Worm (Caenorhabditis elegans): ENCODE measurements around the gene fbxc-58.
A peak's percentile ranks its signal among the peaks of the same experiment; 100 is the strongest.

Gene fbxc-58

DNA sequence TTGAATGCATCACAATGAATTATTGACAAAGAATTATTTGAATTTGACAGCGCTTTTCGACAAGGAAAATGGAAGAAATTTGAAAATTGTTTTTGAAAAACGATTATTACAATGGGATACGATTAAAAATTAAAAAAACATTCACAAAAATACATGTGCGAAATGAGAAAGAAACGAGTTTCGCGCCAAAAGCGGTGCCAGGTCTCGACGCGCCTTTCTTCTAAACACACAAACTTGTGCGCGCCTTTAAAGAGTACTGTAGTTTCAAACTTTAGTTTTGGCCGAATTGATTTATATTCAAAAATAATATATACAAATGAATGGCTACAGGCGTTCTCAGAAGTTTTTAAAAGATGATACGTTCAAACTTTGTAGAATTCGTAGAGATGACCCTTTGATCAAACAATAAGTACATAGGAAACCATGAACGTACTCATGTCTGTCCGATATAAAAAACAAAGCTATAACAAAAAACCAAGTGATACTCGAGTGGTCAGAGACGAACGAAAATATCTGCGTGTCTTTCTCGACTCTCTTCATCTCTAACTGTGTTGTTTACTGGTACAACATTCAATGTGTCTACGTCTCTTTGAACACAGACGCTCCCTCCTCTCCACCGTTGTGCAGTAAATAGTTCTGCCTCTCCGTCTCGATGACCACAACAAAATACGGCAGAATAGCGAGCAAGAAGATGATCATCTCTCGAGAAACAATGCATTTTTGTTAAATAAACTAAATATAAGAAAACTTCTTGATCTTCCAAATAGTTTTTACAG is 3.3 kb upstream of the fbxc-58 start (continued):
- TF ChIP-seq B0019.2 (GFP tag; conservative IDR thresholded peaks at IDR 0.05), result peak; percentile 20; the same call in 1 of the 2 replicates
- TF ChIP-seq atf-7 (tag; optimal IDR thresholded peaks at IDR 0.05), result no peak
- TF ChIP-seq madf-3 (GFP tag; IDR thresholded peaks at IDR 0.05), result no peak
- no peak for TF ChIP-seq ceh-40 (GFP tag; IDR thresholded peaks at IDR 0.05)
- peak; percentile 10 for TF ChIP-seq snpc-4 (GFP tag; optimal IDR thresholded peaks at IDR 0.05)
- TF ChIP-seq snpc-4 (tag; optimal IDR thresholded peaks at IDR 0.05), result peak in 2 of 4 experiments; percentile 9 to 48
- no peak for TF ChIP-seq die-1 (tag; optimal IDR thresholded peaks at IDR 0.05)
- TF ChIP-seq K11D2.4 (GFP tag; IDR thresholded peaks at IDR 0.05), result no peak
- peak; percentile 70 for TF ChIP-seq snpc-3.4 (tag; optimal IDR thresholded peaks at IDR 0.05)
- no peak for TF ChIP-seq rpc-1 (optimal IDR thresholded peaks at IDR 0.05)
- TF ChIP-seq rpc-1 (tag; optimal IDR thresholded peaks at IDR 0.05), result no peak
- no peak for TF ChIP-seq bed-2 (GFP tag; IDR thresholded peaks at IDR 0.05)
- peak; percentile 76 for TF ChIP-seq dpl-1 (GFP tag; optimal IDR thresholded peaks at IDR 0.05)
- TF ChIP-seq bed-1 (GFP tag; IDR thresholded peaks at IDR 0.05), result no peak
- no peak for TF ChIP-seq rec-8 (tag; optimal IDR thresholded peaks at IDR 0.05)
- no peak for TF ChIP-seq pbrm-1 (GFP tag; IDR thresholded peaks at IDR 0.05)
- peak; percentile 13 for TF ChIP-seq tbp1 (GFP tag; optimal IDR thresholded peaks at IDR 0.05)
- no peak for TF ChIP-seq sdz-38 (tag; optimal IDR thresholded peaks at IDR 0.05)
- no peak for TF ChIP-seq zim-3 (tag; optimal IDR thresholded peaks at IDR 0.05)
- TF ChIP-seq ztf-6 (GFP tag; IDR thresholded peaks at IDR 0.05), result no peak
- TF ChIP-seq sea-2 (GFP tag; IDR thresholded peaks at IDR 0.05), result no peak
- no peak for TF ChIP-seq unc-62 (GFP tag; optimal IDR thresholded peaks at IDR 0.05)
- no peak for TF ChIP-seq repo-1 (tag; optimal IDR thresholded peaks at IDR 0.05)
- TF ChIP-seq snpc-1.1 (tag; optimal IDR thresholded peaks at IDR 0.05; ENCODE audit: insufficient read depth), result peak; percentile 37
- TF ChIP-seq tbx-9 (tag; optimal IDR thresholded peaks at IDR 0.05; ENCODE audit: borderline replicate concordance), result no peak
- TF ChIP-seq T07F8.4 (tag; optimal IDR thresholded peaks at IDR 0.05), result no peak
- no peak for TF ChIP-seq F10E7.11 (tag; optimal IDR thresholded peaks at IDR 0.05)
- no peak for TF ChIP-seq him-1 (tag; optimal IDR thresholded peaks at IDR 0.05)
- no peak for TF ChIP-seq Y79H2A.3 (GFP tag; conservative IDR thresholded peaks at IDR 0.05)
- peak; percentile 42 for TF ChIP-seq F49E8.2 (tag; optimal IDR thresholded peaks at IDR 0.05; ENCODE audit: insufficient read depth)
- no peak for TF ChIP-seq zfh-2 (GFP tag; conservative IDR thresholded peaks at IDR 0.05)
- no peak for TF ChIP-seq F39B2.1 (GFP tag; IDR thresholded peaks at IDR 0.05)
- no peak for TF ChIP-seq gei-17 (GFP tag; optimal IDR thresholded peaks at IDR 0.05)
- no peak for TF ChIP-seq let-607 (tag; optimal IDR thresholded peaks at IDR 0.05)
- TF ChIP-seq Y56A3A.18 (GFP tag; IDR thresholded peaks at IDR 0.05), result no peak
- peak; percentile 8 for TF ChIP-seq lin-40 (tag; optimal IDR thresholded peaks at IDR 0.05)
- TF ChIP-seq somi-1 (GFP tag; optimal IDR thresholded peaks at IDR 0.05), result no peak
- no peak for TF ChIP-seq nfya-1 (tag; optimal IDR thresholded peaks at IDR 0.05; ENCODE audit: borderline replicate concordance, insufficient read depth)
- TF ChIP-seq nhr-80 (tag; optimal IDR thresholded peaks at IDR 0.05), result peak; percentile 15
- TF ChIP-seq ztf-26 (tag; optimal IDR thresholded peaks at IDR 0.05), result no peak
- no peak for TF ChIP-seq lir-1 (GFP tag; conservative IDR thresholded peaks at IDR 0.05)
- TF ChIP-seq lin-54 (GFP tag; optimal IDR thresholded peaks at IDR 0.05), result peak; percentile 70
- TF ChIP-seq let-526 (GFP tag; IDR thresholded peaks at IDR 0.05), result no peak
- TF ChIP-seq xnd-1 (tag; optimal IDR thresholded peaks at IDR 0.05), result peak; percentile 89
- no peak for TF ChIP-seq ztf-18 (tag; optimal IDR thresholded peaks at IDR 0.05)
- TF ChIP-seq hrde-1 (tag; optimal IDR thresholded peaks at IDR 0.05; ENCODE audit: borderline replicate concordance), result no peak
- TF ChIP-seq F37B4.10 (GFP tag; IDR thresholded peaks at IDR 0.05), result no peak

Measured in whole organism, young adult.